Worm (Caenorhabditis elegans) whole organism, L4/young adult: ENCODE data around the gene sdc-1.

ENCODE experiments used
- W03F9.2 ChIP-seq: fragments of 150-350 bp; optimal IDR thresholded peaks from 2 replicates; lab custom pipeline; 2014; ENCODE audit warnings: missing biosample characterization, missing genetic modification characterization
- dao-5 ChIP-seq: sonication (generic microtip); optimal IDR thresholded peaks from 2 replicates; lab custom pipeline; 2016; ENCODE audit warnings: missing genotype, missing genetic modification characterization, moderate library complexity, missing compliant biosample characterization
- him-1 ChIP-seq: sonication (generic microtip); optimal IDR thresholded peaks from 2 replicates; lab custom pipeline; 2016; ENCODE audit warnings: missing genotype, missing genetic modification reagents, missing genetic modification characterization, missing compliant biosample characterization

- no peak for TF ChIP-seq W03F9.2 (tag; lab: Kevin White, UChicago)
- no peak for TF ChIP-seq him-1 (tag; lab: Kevin White, UChicago)
- TF ChIP-seq dao-5, result no peak
Observed at ce11 chrX:16331932-16332485, 56.4 kb downstream of the sdc-1 start, which contains the start of gene taf-3.
